Worm (Caenorhabditis elegans): ENCODE data around the gene dml-1.

DNA sequence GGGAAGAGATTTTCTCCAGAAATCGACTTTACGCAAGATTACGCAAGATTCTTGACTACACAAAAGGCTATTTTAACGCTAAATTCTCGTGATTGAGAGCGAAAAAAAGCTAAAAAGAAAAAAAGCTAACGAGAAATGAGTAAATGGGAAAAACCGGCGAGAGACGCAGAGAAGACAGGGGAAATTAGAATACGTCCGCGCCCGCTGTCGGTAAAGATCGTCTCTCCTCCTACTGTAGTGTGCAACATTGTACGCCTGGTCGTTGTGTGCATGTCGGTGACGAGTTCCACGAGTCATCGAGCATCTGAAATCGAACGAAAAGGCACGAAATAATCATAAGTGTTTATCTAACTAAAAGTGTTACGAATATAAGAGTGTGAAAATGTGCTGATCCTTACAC, 27.8 kb downstream of the dml-1 start:
- TF ChIP-seq tab-1 (GFP tag; IDR thresholded peaks at IDR 0.05) (no peak), med-1 (GFP tag; optimal IDR thresholded peaks at IDR 0.05; ENCODE audit: insufficient read depth) (no peak), flt-1 (GFP tag; IDR thresholded peaks at IDR 0.05) (no peak), klf-2 (GFP tag; conservative IDR thresholded peaks at IDR 0.05) (no peak), T22C8.4 (GFP tag; IDR thresholded peaks at IDR 0.05) (no peak)
